Fruit fly (Drosophila melanogaster) whole organism, adult: ENCODE measurements around the gene CG14259.

ENCODE experiments used
- CG11617 ChIP-seq: fragments of 200-800 bp; sonication (Bioruptor generic); optimal IDR thresholded peaks from 2 replicates; lab custom pipeline; 2017; ENCODE audit warnings: mild to moderate bottlenecking, missing biosample characterization, missing genetic modification reagents, missing genetic modification characterization
- CG12768 ChIP-seq: fragments of 200-800 bp; sonication (Bioruptor generic); optimal IDR thresholded peaks from 2 replicates; lab custom pipeline; 2017; ENCODE audit warnings: missing biosample characterization, missing genetic modification characterization, mild to moderate bottlenecking, moderate library complexity, missing genetic modification reagents
- CG14711 ChIP-seq: fragments of 200-800 bp; sonication (Bioruptor generic); optimal IDR thresholded peaks from 2 replicates; lab custom pipeline; 2018; ENCODE audit warnings: missing biosample characterization, mild to moderate bottlenecking, missing genetic modification characterization, moderate library complexity
- CG1620 ChIP-seq: fragments of 200-800 bp; sonication (Bioruptor generic); optimal IDR thresholded peaks from 2 replicates; lab custom pipeline; 2016; ENCODE audit warnings: missing biosample characterization, missing genetic modification characterization
- CG33017 ChIP-seq: fragments of 200-800 bp; sonication (Bioruptor generic); optimal IDR thresholded peaks from 2 replicates; lab custom pipeline; 2018; ENCODE audit warnings: missing biosample characterization, mild to moderate bottlenecking, missing genetic modification characterization, moderate library complexity
- CG5204 ChIP-seq: fragments of 200-800 bp; sonication (Bioruptor generic); optimal IDR thresholded peaks from 2 replicates; lab custom pipeline; 2016; ENCODE audit warnings: missing biosample characterization, missing genetic modification characterization
- CG7045 ChIP-seq: fragments of 200-800 bp; sonication (Bioruptor generic); optimal IDR thresholded peaks from 2 replicates; lab custom pipeline; 2017; ENCODE audit warnings: missing biosample characterization, mild to moderate bottlenecking, missing genetic modification characterization
- CG7101 ChIP-seq: fragments of 200-800 bp; sonication (Bioruptor generic); optimal IDR thresholded peaks from 2 replicates; lab custom pipeline; 2018; ENCODE audit warnings: missing biosample characterization, mild to moderate bottlenecking, missing genetic modification characterization, moderate library complexity
- Clk ChIP-seq: fragments of 200-800 bp; sonication (Bioruptor generic); optimal IDR thresholded peaks from 2 replicates; lab custom pipeline; 2017; ENCODE audit warnings: missing biosample characterization, missing genetic modification characterization
- Crg-1 ChIP-seq: fragments of 200-800 bp; sonication (Bioruptor generic); optimal IDR thresholded peaks from 2 replicates; lab custom pipeline; 2016; ENCODE audit warnings: missing biosample characterization, missing genetic modification characterization
- Hr96 ChIP-seq: fragments of 200-800 bp; sonication (Bioruptor generic); optimal IDR thresholded peaks from 2 replicates; lab custom pipeline; 2016; ENCODE audit warnings: missing biosample characterization, missing genetic modification characterization
- Mnt ChIP-seq: fragments of 200-800 bp; sonication (Bioruptor generic); optimal IDR thresholded peaks from 2 replicates; lab custom pipeline; 2016; ENCODE audit warnings: missing biosample characterization, mild to moderate bottlenecking, missing genetic modification characterization
- cic ChIP-seq: fragments of 200-800 bp; sonication (Bioruptor generic); optimal IDR thresholded peaks from 2 replicates; lab custom pipeline; 2017; ENCODE audit warnings: missing biosample characterization, mild to moderate bottlenecking, missing genetic modification characterization, moderate library complexity
- cnc ChIP-seq, 2 experiments: fragments of >200 bp; optimal IDR thresholded peaks; 2 replicates each; lab custom pipeline; 2017
- kay ChIP-seq: fragments of 200-800 bp; sonication (Bioruptor generic); peaks from one replicate; lab custom pipeline; 2016; ENCODE audit warnings: missing biosample characterization, missing genetic modification characterization, borderline replicate concordance
- ovo ChIP-seq: fragments of 200-800 bp; sonication (Bioruptor generic); optimal IDR thresholded peaks from 2 replicates; lab custom pipeline; 2016; ENCODE audit warnings: missing biosample characterization, missing genetic modification characterization
- pad ChIP-seq: fragments of 200-800 bp; sonication (Bioruptor generic); optimal IDR thresholded peaks from 3 replicates; lab custom pipeline; 2017; ENCODE audit warnings: missing biosample characterization, missing genetic modification characterization, mild to moderate bottlenecking, moderate library complexity, missing genetic modification reagents
- tj ChIP-seq: fragments of 200-800 bp; sonication (Bioruptor generic); optimal IDR thresholded peaks from 3 replicates; lab custom pipeline; 2017; ENCODE audit warnings: missing biosample characterization, mild to moderate bottlenecking, missing genetic modification characterization, moderate library complexity
- toe ChIP-seq: fragments of 200-800 bp; sonication (Bioruptor generic); optimal IDR thresholded peaks from 2 replicates; lab custom pipeline; 2016; ENCODE audit warnings: missing biosample characterization, missing genetic modification characterization

Gene CG14259

DNA sequence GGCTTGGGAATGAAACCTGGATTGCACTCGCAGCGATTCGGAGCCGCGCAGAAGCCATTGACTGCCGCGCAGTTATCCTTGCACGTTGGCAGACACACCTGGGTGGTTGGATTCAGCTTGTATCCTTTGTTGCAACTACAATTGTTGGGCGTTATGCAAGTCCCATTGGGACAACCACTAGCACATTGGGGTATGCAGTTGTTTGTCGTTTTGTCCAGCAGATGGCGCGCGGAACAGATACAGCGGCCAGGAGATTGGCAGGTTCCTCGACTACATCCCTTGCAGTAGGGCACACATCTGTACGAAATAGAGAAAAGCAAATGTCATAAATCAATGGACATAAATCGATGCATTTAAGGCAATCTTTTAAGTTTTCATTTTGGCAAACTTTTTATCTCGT, 4.3 kb downstream of the CG14259 start:
- TF ChIP-seq cic (GFP tag; lab: Kevin White, UChicago) = no peak
- no peak for TF ChIP-seq tj (GFP tag; lab: Kevin White, UChicago)
- no peak for TF ChIP-seq CG11617 (GFP tag; lab: Kevin White, UChicago)
- no peak for TF ChIP-seq CG1620 (GFP tag; lab: Kevin White, UChicago)
- TF ChIP-seq CG12768 = no peak
- TF ChIP-seq CG7101 = no peak
- no peak for TF ChIP-seq CG5204 (GFP tag; lab: Kevin White, UChicago)
- no peak for TF ChIP-seq Hr96 (GFP tag; lab: Kevin White, UChicago)
- TF ChIP-seq ovo (GFP tag; lab: Kevin White, UChicago) = no peak
- no peak for TF ChIP-seq Crg-1 (GFP tag; lab: Kevin White, UChicago)
- TF ChIP-seq CG14711 (tag; lab: Kevin White, UChicago) = no peak
- TF ChIP-seq Mnt = no peak

dm6 chr3R:27099579-27099978, 5.2 kb downstream of the CG14259 start, which contains the start of gene eater:
eater (minus strand) TSS chr3R:27099679.
- TF ChIP-seq Clk (GFP tag; lab: Kevin White, UChicago) = no peak
- no peak for TF ChIP-seq CG14711 (tag; lab: Kevin White, UChicago)
- TF ChIP-seq cic (GFP tag; lab: Kevin White, UChicago) = no peak
- TF ChIP-seq pad (GFP tag; lab: Kevin White, UChicago) = no peak
- no peak for TF ChIP-seq CG33017 (tag; lab: Kevin White, UChicago)
- no peak for TF ChIP-seq Mnt
- TF ChIP-seq CG11617 (GFP tag; lab: Kevin White, UChicago) = no peak
- TF ChIP-seq CG7045 (GFP tag; lab: Kevin White, UChicago) = no peak

DNA sequence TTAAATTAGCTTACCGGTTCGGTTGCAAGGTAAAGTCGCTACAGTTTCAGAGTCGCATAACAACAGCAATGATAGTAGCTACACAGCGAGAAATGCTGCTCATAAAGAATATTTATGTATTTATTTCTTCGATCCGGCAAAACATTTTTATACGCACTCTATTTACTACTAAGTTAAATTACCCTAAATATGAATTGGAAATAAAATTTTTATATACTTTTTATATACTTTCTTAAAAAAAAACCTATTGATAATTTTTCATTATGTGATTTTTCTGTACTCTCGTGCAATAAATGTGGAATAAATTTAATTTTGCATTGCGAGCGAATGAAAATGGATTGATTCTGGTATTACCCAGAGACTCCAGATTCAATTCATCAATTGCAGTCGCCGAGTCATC, 6.6 kb downstream of the CG14259 start, which contains the start of gene Jhbp11:
Gene Jhbp11 (plus strand): TSS at position 301 of the 400 bp plus-strand sequence.
- TF ChIP-seq CG14711 (tag; lab: Kevin White, UChicago) (peak; percentile 6), kay (GFP tag; lab: Kevin White, UChicago) (no peak)

DNA sequence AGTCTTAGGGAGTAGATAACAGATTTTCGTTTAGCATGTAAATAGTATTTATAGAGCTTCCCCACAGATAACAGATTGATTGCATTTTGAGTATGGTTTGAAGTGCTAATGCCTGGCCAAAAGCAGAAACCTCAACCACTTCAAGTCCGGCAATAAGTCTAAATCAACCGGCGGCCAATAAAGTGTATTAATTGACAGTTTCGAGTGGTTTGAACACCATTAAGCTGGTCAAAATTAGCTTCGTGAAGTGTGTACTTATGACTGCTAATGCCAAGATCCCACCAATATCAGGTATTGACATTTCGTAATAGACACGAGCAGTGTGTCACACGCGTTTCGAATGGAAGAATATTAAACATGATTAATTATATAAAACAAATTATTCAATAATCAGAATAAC, 11.1 kb downstream of the CG14259 start:
- TF ChIP-seq Hr96 (GFP tag; lab: Kevin White, UChicago) (no peak), CG5204 (GFP tag; lab: Kevin White, UChicago) (no peak), tj (GFP tag; lab: Kevin White, UChicago) (no peak), Crg-1 (GFP tag; lab: Kevin White, UChicago) (no peak), cic (GFP tag; lab: Kevin White, UChicago) (no peak), CG14711 (tag; lab: Kevin White, UChicago) (no peak), CG12768 (no peak), CG7045 (GFP tag; lab: Kevin White, UChicago) (no peak), cnc (optimal IDR thresholded peaks at IDR 0.05; lab: Kevin White, UChicago) (no peak), CG7101 (no peak), CG33017 (tag; lab: Kevin White, UChicago) (no peak)

DNA sequence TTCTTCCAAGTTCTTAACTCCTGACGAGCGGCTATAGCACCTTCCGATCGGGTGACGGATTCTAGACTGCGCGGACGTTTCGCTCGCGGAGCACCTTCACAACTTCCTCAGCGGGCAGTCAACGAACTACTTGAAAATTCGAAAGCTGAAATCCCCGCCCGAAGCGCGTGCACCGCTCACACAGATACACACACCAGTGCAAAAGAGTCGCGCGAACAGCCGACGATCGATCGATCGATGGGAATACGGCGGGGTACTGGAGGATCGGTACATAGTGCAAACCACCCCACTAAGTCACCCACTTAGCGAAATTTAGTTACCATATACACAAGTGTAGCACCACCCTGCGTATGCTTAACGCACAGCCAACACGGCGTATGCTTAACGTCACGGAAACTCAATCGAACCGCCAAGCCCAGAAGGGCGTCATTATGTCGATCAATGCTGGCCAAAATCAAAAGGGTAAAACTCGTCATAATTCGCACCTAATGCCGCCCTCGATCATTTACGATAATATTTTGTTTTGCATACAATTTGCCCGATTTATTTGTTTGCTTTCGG, 11.9 kb downstream of the CG14259 start, which contains the start of gene CAH9:
Gene CAH9 (minus strand): TSS at position 51 of the 561 bp plus-strand sequence.
- TF ChIP-seq CG7045 (GFP tag; lab: Kevin White, UChicago) (no peak), ovo (GFP tag; lab: Kevin White, UChicago) (no peak), cnc (optimal IDR thresholded peaks at IDR 0.05; lab: Kevin White, UChicago) (no peak), CG14711 (tag; lab: Kevin White, UChicago) (no peak), CG33017 (tag; lab: Kevin White, UChicago) (no peak), kay (GFP tag; lab: Kevin White, UChicago) (no peak), tj (GFP tag; lab: Kevin White, UChicago) (no peak), cic (GFP tag; lab: Kevin White, UChicago) (no peak), CG1620 (GFP tag; lab: Kevin White, UChicago) (no peak), CG5204 (GFP tag; lab: Kevin White, UChicago) (no peak)

dm6 chr3R:27108111-27108510, 13.8 kb downstream of the CG14259 start:
- TF ChIP-seq CG14711 (tag; lab: Kevin White, UChicago) = no peak
- TF ChIP-seq CG7101 = no peak

DNA sequence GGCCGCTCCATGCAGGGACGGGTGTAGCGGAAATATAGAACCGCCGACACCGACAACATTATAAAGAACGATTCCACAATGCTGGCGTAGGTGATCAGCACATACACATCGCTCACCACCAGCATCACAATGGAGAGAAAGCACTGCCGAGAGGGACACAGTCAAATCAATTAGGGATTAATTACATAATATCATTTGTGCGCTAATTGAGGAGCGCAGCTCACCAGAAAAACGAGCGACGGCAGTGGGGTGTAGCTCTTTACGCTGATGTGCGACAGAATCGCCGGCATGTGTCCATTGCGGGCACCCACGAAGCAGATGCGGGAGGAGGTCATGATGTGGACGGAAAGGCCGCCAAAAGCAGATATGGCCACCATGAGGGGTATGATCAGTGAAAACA, 15.1 kb downstream of the CG14259 start:
- TF ChIP-seq kay (GFP tag; lab: Kevin White, UChicago) (no peak), CG33017 (tag; lab: Kevin White, UChicago) (no peak), Mnt (no peak), tj (GFP tag; lab: Kevin White, UChicago) (no peak), toe (no peak), Crg-1 (GFP tag; lab: Kevin White, UChicago) (no peak), Clk (GFP tag; lab: Kevin White, UChicago) (no peak), CG5204 (GFP tag; lab: Kevin White, UChicago) (no peak)
